Worm (Caenorhabditis elegans) whole organism, midembryonic: ENCODE results near the gene his-35.

Experiments
- T22C8.4 ChIP-seq: fragments of 200-800 bp; sonication (Bioruptor generic); IDR thresholded peaks from 2 replicates; pipeline ENCODE4 v1.3.6; 2022; ENCODE audit warnings: missing genetic modification characterization, missing compliant biosample characterization
- cog-1 ChIP-seq: sonication (generic microtip); optimal IDR thresholded peaks from 2 replicates; lab custom pipeline; 2016; ENCODE audit warnings: missing genetic modification characterization, missing compliant biosample characterization
- flt-1 ChIP-seq: fragments of 200-800 bp; sonication (Bioruptor generic); IDR thresholded peaks from 2 replicates; pipeline ENCODE4 v1.3.6; 2022; ENCODE audit warnings: missing genetic modification characterization, missing compliant biosample characterization
- klf-2 ChIP-seq: fragments of 200-800 bp; sonication (Bioruptor generic); conservative IDR thresholded peaks from 2 replicates; pipeline ENCODE4 v1.3.6; 2022; ENCODE audit warnings: missing genetic modification reagents, missing genetic modification characterization, missing compliant biosample characterization
- med-1 ChIP-seq: sonication (generic microtip); optimal IDR thresholded peaks from 2 replicates; lab custom pipeline; 2017; ENCODE audit warnings: missing genetic modification characterization, mild to moderate bottlenecking, missing compliant biosample characterization, antibody characterized with exemption, missing genetic modification reagents; ENCODE audit not compliant: insufficient read depth
- ref-1 ChIP-seq: fragments of 200-800 bp; sonication (Bioruptor generic); conservative IDR thresholded peaks from 2 replicates; pipeline ENCODE4 v1.3.6; 2022; ENCODE audit warnings: missing genetic modification reagents, missing genetic modification characterization, missing compliant biosample characterization
- tab-1 ChIP-seq: fragments of 200-800 bp; sonication (Bioruptor generic); IDR thresholded peaks from 2 replicates; pipeline ENCODE4 v1.3.6; 2022; ENCODE audit warnings: missing genetic modification characterization, missing compliant biosample characterization
- ztf-23 ChIP-seq: fragments of 200-800 bp; sonication (Bioruptor generic); IDR thresholded peaks from 2 replicates; pipeline ENCODE4 v1.3.6; 2022; ENCODE audit warnings: missing genetic modification reagents, missing genetic modification characterization, missing compliant biosample characterization
- ztf-29 ChIP-seq: fragments of 200-800 bp; sonication (Bioruptor generic); IDR thresholded peaks from 2 replicates; pipeline ENCODE4 v1.3.6; 2022; ENCODE audit warnings: missing genetic modification reagents, missing genetic modification characterization, missing compliant biosample characterization

- TF ChIP-seq ztf-23 (GFP tag; lab: Robert Waterston, UW) (no peak), flt-1 (GFP tag; lab: Robert Waterston, UW) (no peak), tab-1 (GFP tag; lab: Robert Waterston, UW) (no peak), T22C8.4 (no peak), ztf-29 (GFP tag; lab: Robert Waterston, UW) (no peak), ref-1 (no peak), med-1 (GFP tag; lab: Kevin White, UChicago) (no peak), cog-1 (tag; lab: Kevin White, UChicago) (no peak), klf-2 (GFP tag; lab: Robert Waterston, UW) (no peak)
Measured at ce11 chrV:9516280-9516679, 28.8 kb downstream of the his-35 start.
